Worm (Caenorhabditis elegans) whole organism, mixed stage, embryonic: Measurements from ENCODE around the gene pqn-10.

Experiments used
- blmp-1 ChIP-seq: fragments of 150-350 bp; optimal IDR thresholded peaks from 2 replicates; lab custom pipeline; 2014; ENCODE audit warnings: missing biosample characterization, missing genetic modification characterization
- lin-13 ChIP-seq: fragments of 150-350 bp; optimal IDR thresholded peaks from 2 replicates; lab custom pipeline; 2014; ENCODE audit warnings: missing biosample characterization, missing genetic modification characterization
- nhr-12 ChIP-seq: fragments of 150-350 bp; optimal IDR thresholded peaks from 2 replicates; lab custom pipeline; 2014; ENCODE audit warnings: missing biosample characterization, missing genetic modification characterization
- nhr-237 ChIP-seq: fragments of 150-350 bp; optimal IDR thresholded peaks from 2 replicates; lab custom pipeline; 2014; ENCODE audit warnings: missing biosample characterization, missing genetic modification characterization
- nhr-28 ChIP-seq: fragments of 150-350 bp; optimal IDR thresholded peaks from 2 replicates; lab custom pipeline; 2014; ENCODE audit warnings: missing biosample characterization, missing genetic modification characterization
- unc-39 ChIP-seq: fragments of 150-350 bp; optimal IDR thresholded peaks from 2 replicates; lab custom pipeline; 2014; ENCODE audit warnings: missing biosample characterization, missing genetic modification characterization

- TF ChIP-seq blmp-1 (tag; lab: Kevin White, UChicago) (no peak), nhr-12 (no peak), lin-13 (tag; lab: Kevin White, UChicago) (no peak), nhr-28 (tag; lab: Kevin White, UChicago) (no peak), unc-39 (tag; lab: Kevin White, UChicago) (no peak), nhr-237 (no peak)
Measured at ce11 chrIII:6579398-6579797, 51.4 kb downstream of the pqn-10 start, which contains the start of gene F27B3.8.
